Fruit fly (Drosophila melanogaster) whole organism, pupa: ENCODE data around the gene CG16779.

Source experiments
- CG10348 ChIP-seq: fragments of 200-800 bp; sonication (Bioruptor generic); IDR thresholded peaks from 2 replicates; pipeline ENCODE4 v1.3.6; 2022; ENCODE audit warnings: missing biosample characterization, missing genetic modification characterization
- CG12605 ChIP-seq: fragments of 200-800 bp; sonication (Bioruptor generic); IDR thresholded peaks from 2 replicates; pipeline ENCODE4 v1.3.6; 2022; ENCODE audit warnings: missing biosample characterization, missing genetic modification characterization
- CG14655 ChIP-seq: fragments of 200-800 bp; sonication (Bioruptor generic); optimal IDR thresholded peaks from 3 replicates; lab custom pipeline; 2017; ENCODE audit warnings: mild to moderate bottlenecking, missing biosample characterization, missing genetic modification reagents, missing genetic modification characterization
- CG17806 ChIP-seq: fragments of 200-800 bp; sonication (Bioruptor generic); optimal IDR thresholded peaks from 2 replicates; lab custom pipeline; 2018; ENCODE audit warnings: missing biosample characterization, mild to moderate bottlenecking, missing genetic modification characterization, moderate library complexity
- CG32121 ChIP-seq: fragments of 200-800 bp; sonication (Bioruptor generic); IDR thresholded peaks from 2 replicates; pipeline ENCODE4 v1.3.6; 2022; ENCODE audit warnings: missing biosample characterization, missing genetic modification characterization
- EcR ChIP-seq: fragments of 200-800 bp; sonication (Bioruptor generic); optimal IDR thresholded peaks from 3 replicates; lab custom pipeline; 2019; ENCODE audit warnings: missing biosample characterization, missing genetic modification characterization, mild to moderate bottlenecking, moderate library complexity, missing genetic modification reagents
- Ets98B ChIP-seq: fragments of 200-800 bp; sonication (Bioruptor generic); IDR thresholded peaks from 2 replicates; pipeline ENCODE4 v1.3.6; 2022; ENCODE audit warnings: missing biosample characterization, missing genetic modification characterization
- Pif1A ChIP-seq: fragments of 200-800 bp; sonication (Bioruptor generic); optimal IDR thresholded peaks from 3 replicates; lab custom pipeline; 2016; ENCODE audit warnings: missing biosample characterization, missing genetic modification characterization
- Snoo ChIP-seq: fragments of 200-800 bp; sonication (Bioruptor generic); optimal IDR thresholded peaks from 3 replicates; lab custom pipeline; 2017; ENCODE audit warnings: missing biosample characterization, mild to moderate bottlenecking, missing genetic modification characterization, inconsistent platforms
- fd96Ca ChIP-seq: fragments of 200-800 bp; sonication (Bioruptor generic); IDR thresholded peaks from 3 replicates; pipeline ENCODE4 v1.3.6; 2022; ENCODE audit warnings: missing biosample characterization, missing genetic modification characterization
- gl ChIP-seq: fragments of 200-800 bp; sonication (Bioruptor generic); optimal IDR thresholded peaks from 2 replicates; lab custom pipeline; 2018; ENCODE audit warnings: missing biosample characterization, mild to moderate bottlenecking, missing genetic modification characterization
- rn ChIP-seq: fragments of 200-800 bp; sonication (Bioruptor generic); IDR thresholded peaks from 2 replicates; pipeline ENCODE4 v1.3.6; 2022; ENCODE audit warnings: missing biosample characterization, missing genetic modification characterization

DNA sequence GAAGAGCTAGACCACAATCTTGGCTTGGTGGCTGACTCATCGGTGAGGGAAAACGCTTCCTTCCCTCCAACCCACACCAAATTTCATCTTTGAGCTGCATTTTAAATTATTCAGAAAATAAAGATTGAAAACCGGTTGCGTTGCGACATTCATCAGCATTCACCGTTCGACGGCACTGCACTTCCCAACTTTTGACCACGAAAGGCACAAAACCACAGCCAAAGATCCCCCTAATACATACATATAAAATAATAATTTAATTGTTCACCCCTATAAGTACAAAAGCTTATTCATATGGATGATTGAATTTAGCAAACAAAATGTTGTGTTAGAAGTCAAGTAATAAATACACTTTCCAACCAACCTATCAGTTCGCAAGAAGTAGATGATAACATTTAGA is 5.8 kb upstream of the CG16779 start:
- TF ChIP-seq CG17806 (tag; lab: Kevin White, UChicago): no peak
- no peak for TF ChIP-seq fd96Ca (GFP tag; lab: Robert Waterston, UW)
- no peak for TF ChIP-seq CG10348 (GFP tag; lab: Robert Waterston, UW)
- TF ChIP-seq gl (tag; lab: Kevin White, UChicago): no peak
- no peak for TF ChIP-seq CG14655
- no peak for TF ChIP-seq Snoo (tag; lab: Kevin White, UChicago)
- no peak for TF ChIP-seq EcR
- TF ChIP-seq Ets98B: no peak
- TF ChIP-seq rn (GFP tag; lab: Robert Waterston, UW): no peak
- no peak for TF ChIP-seq CG32121 (GFP tag; lab: Robert Waterston, UW)
- TF ChIP-seq Pif1A: no peak
- TF ChIP-seq CG12605 (GFP tag; lab: Robert Waterston, UW): no peak
